Fruit fly (Drosophila melanogaster) whole organism, embryonic: ENCODE data around the gene rhea.

Source experiments
- ATbp ChIP-seq: fragments of 200-800 bp; sonication (Bioruptor generic); optimal IDR thresholded peaks from 2 replicates; lab custom pipeline; 2017; ENCODE audit warnings: missing biosample characterization, mild to moderate bottlenecking, missing genetic modification characterization, missing genetic modification reagents
- Adf1 ChIP-seq: fragments of 200-800 bp; sonication (Bioruptor generic); IDR thresholded peaks from 2 replicates; pipeline ENCODE4 v1.3.6; 2022; ENCODE audit warnings: missing biosample characterization, missing genetic modification characterization
- BEAF-32 ChIP-seq: fragments of 200-800 bp; sonication (Bioruptor generic); optimal IDR thresholded peaks from 3 replicates; lab custom pipeline; 2017; ENCODE audit warnings: missing biosample characterization, missing genetic modification characterization, mild to moderate bottlenecking, moderate library complexity, missing genetic modification reagents
- Blimp-1 ChIP-seq: fragments of 200-800 bp; sonication (Bioruptor generic); optimal IDR thresholded peaks from 3 replicates; lab custom pipeline; 2018; ENCODE audit warnings: missing biosample characterization, missing genetic modification characterization, mild to moderate bottlenecking, moderate library complexity, missing genetic modification reagents
- BtbVII ChIP-seq: fragments of 200-800 bp; sonication (Bioruptor generic); optimal IDR thresholded peaks from 3 replicates; lab custom pipeline; 2017; ENCODE audit warnings: missing biosample characterization, mild to moderate bottlenecking, missing genetic modification characterization
- CG10366 ChIP-seq: fragments of 200-800 bp; sonication (Bioruptor generic); IDR thresholded peaks from 2 replicates; pipeline ENCODE4 v1.3.6; 2022; ENCODE audit warnings: missing biosample characterization, missing genetic modification characterization
- CG12659 ChIP-seq: fragments of 200-800 bp; sonication (Bioruptor generic); optimal IDR thresholded peaks from 3 replicates; lab custom pipeline; 2017; ENCODE audit warnings: mild to moderate bottlenecking, missing biosample characterization, missing genetic modification reagents, missing genetic modification characterization
- CG12942 ChIP-seq: fragments of 200-800 bp; sonication (Bioruptor generic); optimal IDR thresholded peaks from 3 replicates; lab custom pipeline; 2016; ENCODE audit warnings: missing biosample characterization, missing genetic modification characterization
- CG13287 ChIP-seq: fragments of 200-800 bp; sonication (Bioruptor generic); IDR thresholded peaks from 2 replicates; pipeline ENCODE4 v1.3.6; 2022; ENCODE audit warnings: missing biosample characterization, missing genetic modification characterization; ENCODE audit not compliant: partially characterized antibody
- CG17361 ChIP-seq: fragments of 200-800 bp; sonication (Bioruptor generic); IDR thresholded peaks from 3 replicates; pipeline ENCODE4 v1.3.6; 2022; ENCODE audit warnings: missing biosample characterization, missing genetic modification characterization
- CG2129 ChIP-seq: fragments of 200-800 bp; sonication (Bioruptor generic); IDR thresholded peaks from 2 replicates; pipeline ENCODE4 v1.3.6; 2022; ENCODE audit warnings: missing biosample characterization, missing genetic modification characterization; ENCODE audit not compliant: partially characterized antibody
- CG33213 ChIP-seq: fragments of 200-800 bp; sonication (Bioruptor generic); optimal IDR thresholded peaks from 3 replicates; lab custom pipeline; 2016; ENCODE audit warnings: missing biosample characterization, missing genetic modification characterization
- CG34376 ChIP-seq: fragments of 200-800 bp; sonication (Bioruptor generic); optimal IDR thresholded peaks from 2 replicates; lab custom pipeline; 2018; ENCODE audit warnings: missing biosample characterization, mild to moderate bottlenecking, missing genetic modification characterization
- CG4404 ChIP-seq: fragments of 200-800 bp; sonication (Bioruptor generic); IDR thresholded peaks from 2 replicates; pipeline ENCODE4 v1.3.6; 2022; ENCODE audit warnings: missing biosample characterization, missing genetic modification characterization
- CG7963 ChIP-seq: fragments of 200-800 bp; sonication (Bioruptor generic); IDR thresholded peaks from 3 replicates; pipeline ENCODE4 v1.3.6; 2022; ENCODE audit warnings: missing biosample characterization, missing genetic modification characterization; ENCODE audit not compliant: partially characterized antibody
- CG9437 ChIP-seq: fragments of 200-800 bp; sonication (Bioruptor generic); optimal IDR thresholded peaks from 2 replicates; lab custom pipeline; 2018; ENCODE audit warnings: missing biosample characterization, mild to moderate bottlenecking, missing genetic modification characterization
- CG9817 ChIP-seq: fragments of 200-800 bp; sonication (Bioruptor generic); optimal IDR thresholded peaks from 2 replicates; lab custom pipeline; 2018; ENCODE audit warnings: missing biosample characterization, mild to moderate bottlenecking, missing genetic modification characterization, moderate library complexity
- CoRest ChIP-seq: fragments of 200-800 bp; sonication (Bioruptor generic); optimal IDR thresholded peaks from 3 replicates; lab custom pipeline; 2018; ENCODE audit warnings: missing biosample characterization, mild to moderate bottlenecking, missing genetic modification characterization, moderate library complexity
- Drgx ChIP-seq: fragments of 200-800 bp; sonication (Bioruptor generic); IDR thresholded peaks from 2 replicates; pipeline ENCODE4 v1.3.6; 2022; ENCODE audit warnings: missing biosample characterization, missing genetic modification characterization
- Ets65A ChIP-seq: fragments of 200-800 bp; sonication (Bioruptor generic); peaks from one replicate; lab custom pipeline; 2016; ENCODE audit warnings: missing biosample characterization, missing genetic modification characterization
- Hr3 ChIP-seq: fragments of 200-800 bp; sonication (Bioruptor generic); optimal IDR thresholded peaks from 3 replicates; lab custom pipeline; 2016; ENCODE audit warnings: missing biosample characterization, missing genetic modification characterization
- Lpt ChIP-seq: fragments of >200 bp; optimal IDR thresholded peaks from 2 replicates; lab custom pipeline; 2018; ENCODE audit warnings: missing biosample characterization, missing genetic modification characterization
- Nf-YA ChIP-seq: fragments of 200-800 bp; sonication (Bioruptor generic); IDR thresholded peaks from 2 replicates; pipeline ENCODE4 v1.3.6; 2022; ENCODE audit warnings: missing biosample characterization, missing genetic modification characterization
- Oli ChIP-seq: fragments of 200-800 bp; sonication (Bioruptor generic); optimal IDR thresholded peaks from 2 replicates; lab custom pipeline; 2018; ENCODE audit warnings: missing biosample characterization, mild to moderate bottlenecking, missing genetic modification characterization, moderate library complexity
- Ptx1 ChIP-seq: fragments of 200-800 bp; sonication (Bioruptor generic); IDR thresholded peaks from 2 replicates; pipeline ENCODE4 v1.3.6; 2022; ENCODE audit warnings: missing biosample characterization, missing genetic modification characterization
- Xbp1 ChIP-seq: fragments of 200-800 bp; sonication (Bioruptor generic); optimal IDR thresholded peaks from 3 replicates; lab custom pipeline; 2016; ENCODE audit warnings: missing biosample characterization, mild to moderate bottlenecking, missing genetic modification characterization
- ara ChIP-seq: fragments of 200-800 bp; sonication (Bioruptor generic); IDR thresholded peaks from 2 replicates; pipeline ENCODE4 v1.3.6; 2022; ENCODE audit warnings: missing biosample characterization, missing genetic modification characterization
- ash1 ChIP-seq: fragments of 200-800 bp; sonication (Bioruptor generic); optimal IDR thresholded peaks from 2 replicates; lab custom pipeline; 2018; ENCODE audit warnings: missing biosample characterization, mild to moderate bottlenecking, missing genetic modification characterization
- bab2 ChIP-seq: fragments of 200-800 bp; sonication (Bioruptor generic); optimal IDR thresholded peaks from 2 replicates; lab custom pipeline; 2016; ENCODE audit warnings: missing biosample characterization, missing genetic modification characterization
- cas ChIP-seq: fragments of 200-800 bp; sonication (Bioruptor generic); IDR thresholded peaks from 2 replicates; pipeline ENCODE4 v1.3.6; 2022; ENCODE audit warnings: missing biosample characterization, missing genetic modification characterization
- dmrt11E ChIP-seq: fragments of 200-800 bp; sonication (Bioruptor generic); optimal IDR thresholded peaks from 3 replicates; lab custom pipeline; 2018; ENCODE audit warnings: missing biosample characterization, mild to moderate bottlenecking, missing genetic modification characterization, moderate library complexity
- ftz-f1 ChIP-seq: fragments of 200-800 bp; sonication (Bioruptor generic); optimal IDR thresholded peaks from 2 replicates; lab custom pipeline; 2016; ENCODE audit warnings: missing biosample characterization, missing genetic modification characterization
- hkb ChIP-seq, 2 experiments: fragments of 200-800 bp in 1 of 2; fragments of >200 bp in 1 of 2; sonication (Bioruptor generic) in 1 of 2; IDR thresholded peaks in 1 of 2; optimal IDR thresholded peaks in 1 of 2; 2 replicates each; pipeline versions ENCODE4 v1.3.6 to Lab custom; 2017 to 2022; ENCODE audit warnings: missing biosample characterization in 1 of 2, missing genetic modification characterization in 1 of 2
- mirr ChIP-seq: fragments of 200-800 bp; sonication (Bioruptor generic); optimal IDR thresholded peaks from 3 replicates; lab custom pipeline; 2018; ENCODE audit warnings: missing biosample characterization, mild to moderate bottlenecking, missing genetic modification characterization
- nerfin-2 ChIP-seq: fragments of 200-800 bp; sonication (Bioruptor generic); IDR thresholded peaks from 2 replicates; pipeline ENCODE4 v1.3.6; 2022; ENCODE audit warnings: missing biosample characterization, missing genetic modification characterization; ENCODE audit not compliant: partially characterized antibody
- org-1 ChIP-seq: fragments of 200-800 bp; sonication (Bioruptor generic); optimal IDR thresholded peaks from 2 replicates; lab custom pipeline; 2017; ENCODE audit warnings: missing biosample characterization, missing genetic modification characterization
- tio ChIP-seq: fragments of 200-800 bp; sonication (Bioruptor generic); optimal IDR thresholded peaks from 2 replicates; lab custom pipeline; 2017; ENCODE audit warnings: missing biosample characterization, missing genetic modification characterization, inconsistent platforms
- zen2 ChIP-seq: fragments of 200-800 bp; sonication (Bioruptor generic); IDR thresholded peaks from 3 replicates; pipeline ENCODE4 v1.3.6; 2022; ENCODE audit warnings: missing biosample characterization, missing genetic modification characterization; ENCODE audit not compliant: partially characterized antibody

The rhea gene

dm6 chr3L:8603880-8604692 lies 59.3 kb downstream of the rhea start, which contains the start of the genes CG5989 and CG6282 (continued):
- TF ChIP-seq Blimp-1 (peak; percentile 67), CG2129 (peak; percentile 23; the same call in 1 of the 2 replicates), CoRest (tag; lab: Kevin White, UChicago) (peak; percentile 59), Xbp1 (peak; percentile 59), ATbp (peak; percentile 56), Lpt (GFP tag; lab: Kevin White, UChicago) (no peak), BtbVII (GFP tag; lab: Kevin White, UChicago) (peak; percentile 17), BEAF-32 (GFP tag; lab: Kevin White, UChicago) (peak; percentile 73), CG10366 (GFP tag; lab: Robert Waterston, UW) (peak; percentile 44)
- TF ChIP-seq, all 482 proteins: peak for 182

- TF ChIP-seq Drgx (peak; percentile 40; the same call in 1 of the 2 replicates), ara (GFP tag; lab: Robert Waterston, UW) (no peak)
Observed at dm6 chr3L:8607449-8607848, 62.6 kb downstream of the rhea start.

- no peak for TF ChIP-seq mirr
- no peak for TF ChIP-seq Hr3
- no peak for TF ChIP-seq Adf1 (GFP tag; lab: Robert Waterston, UW)
- no peak for TF ChIP-seq CG9817 (tag; lab: Kevin White, UChicago)
- TF ChIP-seq ftz-f1 (GFP tag; lab: Kevin White, UChicago), result no peak
- TF ChIP-seq CG7963 (GFP tag; lab: Robert Waterston, UW), result no peak
- no peak for TF ChIP-seq CG13287 (GFP tag; lab: Robert Waterston, UW)
- TF ChIP-seq dmrt11E (tag; lab: Kevin White, UChicago), result no peak
- TF ChIP-seq Nf-YA (GFP tag; lab: Robert Waterston, UW), result no peak
- no peak for TF ChIP-seq CG12659 (GFP tag; lab: Kevin White, UChicago)
- no peak for TF ChIP-seq CG4404 (GFP tag; lab: Robert Waterston, UW)
- no peak for TF ChIP-seq tio (GFP tag; lab: Kevin White, UChicago)
- TF ChIP-seq hkb (optimal IDR thresholded peaks at IDR 0.05; lab: Kevin White, UChicago), result no peak
- no peak for TF ChIP-seq hkb (GFP tag; IDR thresholded peaks at IDR 0.05; lab: Robert Waterston, UW)
- TF ChIP-seq CG17361 (GFP tag; lab: Robert Waterston, UW), result no peak
- TF ChIP-seq CG33213 (GFP tag; lab: Kevin White, UChicago), result no peak
- no peak for TF ChIP-seq org-1 (GFP tag; lab: Kevin White, UChicago)
- no peak for TF ChIP-seq ash1
- no peak for TF ChIP-seq CG34376 (GFP tag; lab: Kevin White, UChicago)
- TF ChIP-seq, all 482 proteins: peak for 0
Observed at dm6 chr3L:8616935-8617334, 72.1 kb downstream of the rhea start, which contains the start of gene S-Lap1. Gene S-Lap1, plus strand, starts transcription at chr3L:8617235.

- no peak for TF ChIP-seq bab2 (GFP tag; lab: Kevin White, UChicago)
- TF ChIP-seq nerfin-2 (GFP tag; lab: Robert Waterston, UW), result no peak
- TF ChIP-seq, all 482 proteins: peak for 0
Observed at dm6 chr3L:8619588-8619987, 74.8 kb downstream of the rhea start, which contains the start of gene S-Lap2. Gene S-Lap2, plus strand, starts transcription at chr3L:8619888.

dm6 chr3L:8621465-8621864 lies 76.7 kb downstream of the rhea start:
- TF ChIP-seq zen2, result 0 out of 3 replicates have a peak, but pooled peaks have one; percentile 9
- TF ChIP-seq Ptx1 (GFP tag; lab: Robert Waterston, UW), result no peak
- no peak for TF ChIP-seq CG9437
- TF ChIP-seq CG12942 (GFP tag; lab: Kevin White, UChicago), result no peak
- TF ChIP-seq Oli, result no peak
- TF ChIP-seq Ets65A, result peak; percentile 90
- no peak for TF ChIP-seq cas (GFP tag; lab: Robert Waterston, UW)
